Worm (Caenorhabditis elegans): ENCODE measurements around the gene nlp-53.

DNA sequence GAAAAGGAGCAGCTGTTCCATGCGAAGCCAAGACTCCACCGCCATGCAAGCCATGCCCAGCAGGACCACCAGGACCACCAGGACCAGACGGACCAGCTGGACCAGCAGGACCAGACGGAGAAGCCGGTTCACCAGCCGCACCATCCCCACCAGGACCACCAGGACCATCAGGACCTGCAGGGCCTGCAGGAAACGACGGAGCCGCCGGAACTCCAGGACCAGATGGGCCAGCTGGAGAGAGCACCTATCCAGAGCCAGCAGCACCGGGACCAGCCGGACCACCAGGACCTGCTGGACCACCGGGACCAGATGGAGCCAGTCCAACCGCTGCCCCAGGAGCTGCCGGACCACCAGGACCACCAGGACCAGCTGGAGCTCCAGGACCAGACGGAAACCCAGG is 26.7 kb upstream of the nlp-53 start:
- TF ChIP-seq K09A11.1 (tag; optimal IDR thresholded peaks at IDR 0.05; ENCODE audit: insufficient read depth) (no peak), unc-86 (tag; optimal IDR thresholded peaks at IDR 0.05) (no peak), ceh-9 (tag; optimal IDR thresholded peaks at IDR 0.05) (no peak), ama-1 (optimal IDR thresholded peaks at IDR 0.05) (no peak), pat-9 (tag; optimal IDR thresholded peaks at IDR 0.05) (no peak), dmd-4 (tag; optimal IDR thresholded peaks at IDR 0.05; ENCODE audit: borderline replicate concordance) (no peak), pqm-1 (tag; optimal IDR thresholded peaks at IDR 0.05) (no peak), fkh-6 (tag; optimal IDR thresholded peaks at IDR 0.05) (no peak), nhr-11 (tag; optimal IDR thresholded peaks at IDR 0.05) (no peak)

Measured in whole organism, late embryonic.